Fruit fly (Drosophila melanogaster) whole organism, embryonic: ENCODE measurements around the gene CG34301.

Experiments
- Atf6 ChIP-seq: fragments of 200-800 bp; sonication (Bioruptor generic); IDR thresholded peaks from 2 replicates; pipeline ENCODE4 v1.3.6; 2022; ENCODE audit warnings: missing biosample characterization, missing genetic modification characterization
- B-H1 ChIP-seq: fragments of 200-800 bp; sonication (Bioruptor generic); IDR thresholded peaks from 3 replicates; pipeline ENCODE4 v1.3.6; 2022; ENCODE audit warnings: missing biosample characterization, missing genetic modification characterization
- BtbVII ChIP-seq: fragments of 200-800 bp; sonication (Bioruptor generic); optimal IDR thresholded peaks from 3 replicates; lab custom pipeline; 2017; ENCODE audit warnings: missing biosample characterization, mild to moderate bottlenecking, missing genetic modification characterization
- CG10147 ChIP-seq: fragments of 200-800 bp; sonication (Bioruptor generic); optimal IDR thresholded peaks from 2 replicates; lab custom pipeline; 2019; ENCODE audit warnings: missing biosample characterization, mild to moderate bottlenecking, missing genetic modification characterization, moderate library complexity
- CG1024 ChIP-seq: fragments of 200-800 bp; sonication (Bioruptor generic); IDR thresholded peaks from 2 replicates; pipeline ENCODE4 v1.3.6; 2022; ENCODE audit warnings: missing biosample characterization, missing genetic modification characterization
- CG11695 ChIP-seq: fragments of 200-800 bp; sonication (Bioruptor generic); IDR thresholded peaks from 3 replicates; pipeline ENCODE4 v1.3.6; 2022; ENCODE audit warnings: missing biosample characterization, missing genetic modification characterization
- CG12071 ChIP-seq: fragments of 200-800 bp; sonication (Bioruptor generic); optimal IDR thresholded peaks from 3 replicates; lab custom pipeline; 2018; ENCODE audit warnings: missing biosample characterization, mild to moderate bottlenecking, missing genetic modification characterization
- CG12769 ChIP-seq: fragments of 200-800 bp; sonication (Bioruptor generic); optimal IDR thresholded peaks from 2 replicates; lab custom pipeline; 2019; ENCODE audit warnings: missing biosample characterization, mild to moderate bottlenecking, missing genetic modification characterization, moderate library complexity
- CG13424 ChIP-seq: fragments of 200-800 bp; sonication (Bioruptor generic); optimal IDR thresholded peaks from 2 replicates; lab custom pipeline; 2019; ENCODE audit warnings: missing biosample characterization, mild to moderate bottlenecking, missing genetic modification characterization, moderate library complexity
- CG13624 ChIP-seq: fragments of 200-800 bp; sonication (Bioruptor generic); optimal IDR thresholded peaks from 2 replicates; lab custom pipeline; 2016; ENCODE audit warnings: missing biosample characterization, missing genetic modification characterization
- CG13894 ChIP-seq: fragments of 200-800 bp; sonication (Bioruptor generic); optimal IDR thresholded peaks from 3 replicates; lab custom pipeline; 2018; ENCODE audit warnings: missing biosample characterization, mild to moderate bottlenecking, missing genetic modification characterization, moderate library complexity
- CG3407 ChIP-seq: fragments of 200-800 bp; sonication (Bioruptor generic); optimal IDR thresholded peaks from 2 replicates; lab custom pipeline; 2018; ENCODE audit warnings: missing biosample characterization, mild to moderate bottlenecking, missing genetic modification characterization
- CG43689 ChIP-seq: fragments of 200-800 bp; sonication (Bioruptor generic); IDR thresholded peaks from 2 replicates; pipeline ENCODE4 v1.3.6; 2022; ENCODE audit warnings: missing biosample characterization, missing genetic modification characterization
- CG4707 ChIP-seq: fragments of 200-800 bp; sonication (Bioruptor generic); optimal IDR thresholded peaks from 2 replicates; lab custom pipeline; 2018; ENCODE audit warnings: missing biosample characterization, mild to moderate bottlenecking, missing genetic modification characterization, moderate library complexity
- CG4730 ChIP-seq: fragments of 200-800 bp; sonication (Bioruptor generic); IDR thresholded peaks from 2 replicates; pipeline ENCODE4 v1.3.6; 2022; ENCODE audit warnings: missing biosample characterization, missing genetic modification characterization
- CG6654 ChIP-seq: fragments of 200-800 bp; sonication (Bioruptor generic); optimal IDR thresholded peaks from 2 replicates; lab custom pipeline; 2017; ENCODE audit warnings: missing biosample characterization, mild to moderate bottlenecking, missing genetic modification characterization
- CG7786 ChIP-seq: fragments of 200-800 bp; sonication (Bioruptor generic); optimal IDR thresholded peaks from 2 replicates; lab custom pipeline; 2016; ENCODE audit warnings: missing biosample characterization, missing genetic modification characterization
- CG8281 ChIP-seq: fragments of 200-800 bp; sonication (Bioruptor generic); optimal IDR thresholded peaks from 2 replicates; lab custom pipeline; 2018; ENCODE audit warnings: missing biosample characterization, mild to moderate bottlenecking, missing genetic modification characterization, moderate library complexity
- CTCF ChIP-seq: fragments of 200-800 bp; sonication (Bioruptor generic); optimal IDR thresholded peaks from 2 replicates; lab custom pipeline; 2017; ENCODE audit warnings: missing biosample characterization, mild to moderate bottlenecking, missing genetic modification characterization, moderate library complexity
- Dbx ChIP-seq: fragments of 200-800 bp; sonication (Bioruptor generic); IDR thresholded peaks from 3 replicates; pipeline ENCODE4 v1.3.6; 2022; ENCODE audit warnings: missing biosample characterization, missing genetic modification characterization
- Dek ChIP-seq: fragments of 200-800 bp; sonication (Bioruptor generic); optimal IDR thresholded peaks from 3 replicates; lab custom pipeline; 2019; ENCODE audit warnings: missing biosample characterization, mild to moderate bottlenecking, missing genetic modification characterization, moderate library complexity
- Dfd ChIP-seq, 2 experiments: fragments of >200 bp; optimal IDR thresholded peaks; 2 replicates each; lab custom pipeline; 2017; ENCODE audit warnings: missing biosample characterization in 2 of 2, missing genetic modification characterization in 2 of 2
- Ets97D ChIP-seq: fragments of 200-800 bp; sonication (Bioruptor generic); optimal IDR thresholded peaks from 3 replicates; lab custom pipeline; 2016; ENCODE audit warnings: missing biosample characterization, missing genetic modification characterization
- Hmr ChIP-seq: fragments of 200-800 bp; sonication (Bioruptor generic); optimal IDR thresholded peaks from 3 replicates; lab custom pipeline; 2017; ENCODE audit warnings: mild to moderate bottlenecking, missing biosample characterization, missing genetic modification reagents, missing genetic modification characterization
- Hr78 ChIP-seq, 2 experiments: fragments of 200-800 bp in 1 of 2; fragments of >200 bp in 1 of 2; sonication (Bioruptor generic) in 1 of 2; optimal IDR thresholded peaks; 2 replicates each; lab custom pipeline; 2017 to 2019; ENCODE audit warnings: missing biosample characterization in 2 of 2, missing genetic modification characterization in 2 of 2, mild to moderate bottlenecking in 1 of 2, moderate library complexity in 1 of 2
- Jarid2 ChIP-seq: fragments of 200-800 bp; sonication (Bioruptor generic); optimal IDR thresholded peaks from 3 replicates; lab custom pipeline; 2017; ENCODE audit warnings: mild to moderate bottlenecking, missing biosample characterization, missing genetic modification reagents, missing genetic modification characterization
- Mad ChIP-seq: fragments of 200-800 bp; sonication (Bioruptor generic); optimal IDR thresholded peaks from 2 replicates; lab custom pipeline; 2016; ENCODE audit warnings: missing biosample characterization, missing genetic modification characterization
- Mrtf ChIP-seq: fragments of 200-800 bp; sonication (Bioruptor generic); IDR thresholded peaks from 3 replicates; pipeline ENCODE4 v1.3.6; 2022; ENCODE audit warnings: missing biosample characterization, missing genetic modification characterization
- PHDP ChIP-seq: fragments of 200-800 bp; sonication (Bioruptor generic); optimal IDR thresholded peaks from 3 replicates; lab custom pipeline; 2018; ENCODE audit warnings: missing biosample characterization, mild to moderate bottlenecking, missing genetic modification characterization, moderate library complexity
- amos ChIP-seq: fragments of 200-800 bp; sonication (Bioruptor generic); IDR thresholded peaks from 2 replicates; pipeline ENCODE4 v1.3.6; 2022; ENCODE audit warnings: missing biosample characterization, missing genetic modification characterization; ENCODE audit not compliant: partially characterized antibody
- bcd ChIP-seq: fragments of 200-800 bp; sonication (Bioruptor generic); optimal IDR thresholded peaks from 2 replicates; lab custom pipeline; 2017; ENCODE audit warnings: missing biosample characterization, mild to moderate bottlenecking, missing genetic modification characterization
- bigmax ChIP-seq: fragments of 200-800 bp; sonication (Bioruptor generic); optimal IDR thresholded peaks from 2 replicates; lab custom pipeline; 2018; ENCODE audit warnings: missing biosample characterization, mild to moderate bottlenecking, missing genetic modification characterization
- cad ChIP-seq: fragments of >200 bp; optimal IDR thresholded peaks from 2 replicates; lab custom pipeline; 2017; ENCODE audit warnings: missing biosample characterization, missing genetic modification characterization
- chm ChIP-seq: fragments of 200-800 bp; sonication (Bioruptor generic); IDR thresholded peaks from 2 replicates; pipeline ENCODE4 v1.3.6; 2022; ENCODE audit warnings: missing biosample characterization, missing genetic modification characterization
- da ChIP-seq: fragments of 200-800 bp; sonication (Bioruptor generic); optimal IDR thresholded peaks from 2 replicates; lab custom pipeline; 2016; ENCODE audit warnings: missing biosample characterization, missing genetic modification characterization
- en ChIP-seq: fragments of 200-800 bp; sonication (Bioruptor generic); optimal IDR thresholded peaks from 2 replicates; lab custom pipeline; 2016; ENCODE audit warnings: missing biosample characterization, missing genetic modification characterization
- jigr1 ChIP-seq: fragments of 200-800 bp; sonication (Bioruptor generic); IDR thresholded peaks from 3 replicates; pipeline ENCODE4 v1.3.6; 2022; ENCODE audit warnings: missing biosample characterization, missing genetic modification characterization
- kni ChIP-seq: fragments of 200-800 bp; sonication (Bioruptor generic); optimal IDR thresholded peaks from 3 replicates; lab custom pipeline; 2017; ENCODE audit warnings: mild to moderate bottlenecking, missing biosample characterization, missing genetic modification reagents, missing genetic modification characterization
- lab ChIP-seq: fragments of 200-800 bp; sonication (Bioruptor generic); optimal IDR thresholded peaks from 3 replicates; lab custom pipeline; 2017; ENCODE audit warnings: missing biosample characterization, missing genetic modification characterization, mild to moderate bottlenecking, moderate library complexity, missing genetic modification reagents
- lola ChIP-seq, 3 experiments: fragments of >200 bp in 2 of 3; fragments of 200-800 bp in 1 of 3; sonication (Bioruptor generic) in 1 of 3; optimal IDR thresholded peaks; 2 replicates each; lab custom pipeline; 2017 to 2019; ENCODE audit warnings: missing biosample characterization in 3 of 3, missing genetic modification characterization in 3 of 3, mild to moderate bottlenecking in 1 of 3, moderate library complexity in 1 of 3
- nerfin-2 ChIP-seq: fragments of 200-800 bp; sonication (Bioruptor generic); IDR thresholded peaks from 2 replicates; pipeline ENCODE4 v1.3.6; 2022; ENCODE audit warnings: missing biosample characterization, missing genetic modification characterization; ENCODE audit not compliant: partially characterized antibody
- onecut ChIP-seq: fragments of 200-800 bp; sonication (Bioruptor generic); IDR thresholded peaks from 2 replicates; pipeline ENCODE4 v1.3.6; 2022; ENCODE audit warnings: missing biosample characterization, missing genetic modification characterization
- pan ChIP-seq, 4 experiments: fragments of >200 bp in 3 of 4; fragments of 200-800 bp in 1 of 4; sonication (Bioruptor generic) in 1 of 4; optimal IDR thresholded peaks in 3 of 4; IDR thresholded peaks in 1 of 4; 2 replicates each; pipeline versions ENCODE4 v1.3.6 to Lab custom; 2017 to 2022; ENCODE audit warnings: missing biosample characterization in 2 of 4, missing genetic modification characterization in 2 of 4, mixed read lengths in 1 of 4
- pho ChIP-seq: fragments of 200-800 bp; sonication (Bioruptor generic); optimal IDR thresholded peaks from 2 replicates; lab custom pipeline; 2016; ENCODE audit warnings: missing biosample characterization, missing genetic modification characterization
- sens-2 ChIP-seq: fragments of 200-800 bp; sonication (Bioruptor generic); IDR thresholded peaks from 2 replicates; pipeline ENCODE4 v1.3.6; 2022; ENCODE audit warnings: missing biosample characterization, missing genetic modification characterization
- slbo ChIP-seq: fragments of 200-800 bp; sonication (Bioruptor generic); IDR thresholded peaks from 2 replicates; pipeline ENCODE4 v1.3.6; 2022; ENCODE audit warnings: missing biosample characterization, missing genetic modification characterization
- stwl ChIP-seq: fragments of 200-800 bp; sonication (Bioruptor generic); optimal IDR thresholded peaks from 3 replicates; lab custom pipeline; 2018; ENCODE audit warnings: missing biosample characterization, mild to moderate bottlenecking, missing genetic modification characterization, moderate library complexity
- tgo ChIP-seq: fragments of 200-800 bp; sonication (Bioruptor generic); IDR thresholded peaks from 3 replicates; pipeline ENCODE4 v1.3.6; 2022; ENCODE audit warnings: missing biosample characterization, missing genetic modification characterization
- tin ChIP-seq: fragments of 200-800 bp; sonication (Bioruptor generic); optimal IDR thresholded peaks from 3 replicates; lab custom pipeline; 2016; ENCODE audit warnings: missing biosample characterization, missing genetic modification characterization
- trh ChIP-seq: fragments of 200-800 bp; sonication (Bioruptor generic); optimal IDR thresholded peaks from 2 replicates; lab custom pipeline; 2016; ENCODE audit warnings: missing biosample characterization, missing genetic modification characterization

The CG34301 gene

dm6 chr3R:8784788-8785187 lies 11.6 kb downstream of the CG34301 start (continued):
- TF ChIP-seq stwl (tag; lab: Kevin White, UChicago) (no peak), CG43689 (GFP tag; lab: Robert Waterston, UW) (0 out of 2 replicates have a peak, but pooled peaks have one; percentile 36), CG3407 (GFP tag; lab: Kevin White, UChicago) (no peak), CG12071 (GFP tag; lab: Kevin White, UChicago) (peak; percentile 49), CG13424 (tag; lab: Kevin White, UChicago) (peak; percentile 58), CG7786 (GFP tag; lab: Kevin White, UChicago) (peak; percentile 10), Atf6 (GFP tag; lab: Robert Waterston, UW) (peak; percentile 79), CG11695 (GFP tag; lab: Robert Waterston, UW) (peak; percentile 62; the same call in 2 of the 3 replicates), lab (GFP tag; lab: Kevin White, UChicago) (no peak), da (GFP tag; lab: Kevin White, UChicago) (no peak), jigr1 (no peak), pho (GFP tag; lab: Kevin White, UChicago) (peak; percentile 39), Hmr (GFP tag; lab: Kevin White, UChicago) (peak; percentile 44), CG6654 (GFP tag; lab: Kevin White, UChicago) (no peak), chm (peak; percentile 62; the same call in 1 of the 2 replicates), tin (GFP tag; lab: Kevin White, UChicago) (peak; percentile 30), en (GFP tag; lab: Kevin White, UChicago) (no peak), CG4707 (GFP tag; lab: Kevin White, UChicago) (no peak), CG10147 (GFP tag; lab: Kevin White, UChicago) (no peak), sens-2 (no peak), lola (GFP tag; optimal IDR thresholded peaks at IDR 0.05; lab: Kevin White, UChicago) (no peak), CG13894 (no peak), slbo (GFP tag; lab: Robert Waterston, UW) (peak; percentile 78), pan (optimal IDR thresholded peaks at IDR 0.05; lab: Kevin White, UChicago) (no peak), pan (GFP tag; optimal IDR thresholded peaks at IDR 0.05 in 1 of 2, IDR thresholded peaks at IDR 0.05 in 1 of 2) (peak in 1 of 2 experiments; percentile 80), CTCF (GFP tag; lab: Kevin White, UChicago) (no peak), nerfin-2 (no peak), tgo (GFP tag; lab: Robert Waterston, UW) (peak; percentile 58; the same call in 2 of the 3 replicates), BtbVII (GFP tag; lab: Kevin White, UChicago) (no peak), Ets97D (no peak), Jarid2 (GFP tag; lab: Kevin White, UChicago) (no peak), bcd (GFP tag; lab: Kevin White, UChicago) (peak; percentile 38), amos (GFP tag; lab: Robert Waterston, UW) (no peak), CG1024 (GFP tag; lab: Robert Waterston, UW) (no peak), onecut (no peak), B-H1 (GFP tag; lab: Robert Waterston, UW) (peak; percentile 47; the same call in 2 of the 3 replicates), CG12769 (tag; lab: Kevin White, UChicago) (no peak), Mrtf (peak; percentile 48; the same call in 1 of the 3 replicates), CG4730 (GFP tag; lab: Robert Waterston, UW) (peak; percentile 37; the same call in 1 of the 2 replicates), trh (GFP tag; lab: Kevin White, UChicago) (no peak), Dek (tag; lab: Kevin White, UChicago) (no peak), CG8281 (tag; lab: Kevin White, UChicago) (no peak), cad (GFP tag; lab: Kevin White, UChicago) (no peak), PHDP (tag; lab: Kevin White, UChicago) (no peak), bigmax (GFP tag; lab: Kevin White, UChicago) (no peak), CG13624 (GFP tag; lab: Kevin White, UChicago) (no peak), kni (GFP tag; lab: Kevin White, UChicago) (no peak), Dfd (GFP tag; optimal IDR thresholded peaks at IDR 0.05; lab: Kevin White, UChicago) (no peak), Mad (GFP tag; lab: Kevin White, UChicago) (no peak), Hr78 (GFP tag; optimal IDR thresholded peaks at IDR 0.05; lab: Kevin White, UChicago) (no peak), Dbx (GFP tag; lab: Robert Waterston, UW) (peak; percentile 51; the same call in 2 of the 3 replicates)
